Worm (Caenorhabditis elegans): Measurements from ENCODE around the gene T05C12.4.

Gene T05C12.4

ce11 chrII:8181437-8181836, 1.3 kb upstream of the T05C12.4 start, which contains the start of gene dylt-3:
TSS of gene dylt-3 (plus strand) at chrII:8181737.
- TF ChIP-seq hmbx-1 (tag; optimal IDR thresholded peaks at IDR 0.05) = no peak
- no peak for TF ChIP-seq flt-1 (GFP tag; IDR thresholded peaks at IDR 0.05)
- no peak for TF ChIP-seq tra-4 (tag; optimal IDR thresholded peaks at IDR 0.05)
- no peak for TF ChIP-seq tbx-37 (GFP tag; conservative IDR thresholded peaks at IDR 0.05)
- TF ChIP-seq hnd-1 (tag; optimal IDR thresholded peaks at IDR 0.05) = no peak
- TF ChIP-seq ets-7 (tag; optimal IDR thresholded peaks at IDR 0.05) = no peak
- no peak for TF ChIP-seq tbx-11 (GFP tag; IDR thresholded peaks at IDR 0.05)
- TF ChIP-seq aly-1 (tag; optimal IDR thresholded peaks at IDR 0.05) = no peak
- TF ChIP-seq ceh-36 (tag; optimal IDR thresholded peaks at IDR 0.05) = no peak
- TF ChIP-seq ama-1 (optimal IDR thresholded peaks at IDR 0.05) = no peak
- TF ChIP-seq scrt-1 (GFP tag; IDR thresholded peaks at IDR 0.05) = no peak
- TF ChIP-seq pes-1 (GFP tag; IDR thresholded peaks at IDR 0.05) = no peak
- TF ChIP-seq sea-1 (GFP tag; conservative IDR thresholded peaks at IDR 0.05) = no peak
- TF ChIP-seq F13C5.2 (tag; optimal IDR thresholded peaks at IDR 0.05) = no peak
- TF ChIP-seq hmg-4 (GFP tag; optimal IDR thresholded peaks at IDR 0.05) = no peak
- no peak for TF ChIP-seq ceh-13 (GFP tag; optimal IDR thresholded peaks at IDR 0.05)
- TF ChIP-seq B0310.2 (tag; optimal IDR thresholded peaks at IDR 0.05) = no peak

ce11 chrII:8178614-8179013, 1.6 kb downstream of the T05C12.4 start:
- TF ChIP-seq hnd-1 (tag; optimal IDR thresholded peaks at IDR 0.05) (no peak), ceh-13 (GFP tag; optimal IDR thresholded peaks at IDR 0.05) (no peak)

- no peak for TF ChIP-seq tbx-37 (GFP tag; conservative IDR thresholded peaks at IDR 0.05)
- TF ChIP-seq pes-1 (GFP tag; IDR thresholded peaks at IDR 0.05) = no peak
- no peak for TF ChIP-seq ceh-13 (GFP tag; optimal IDR thresholded peaks at IDR 0.05)
- no peak for TF ChIP-seq hmg-4 (GFP tag; optimal IDR thresholded peaks at IDR 0.05)
- no peak for TF ChIP-seq ets-7 (tag; optimal IDR thresholded peaks at IDR 0.05)
- no peak for TF ChIP-seq F13C5.2 (tag; optimal IDR thresholded peaks at IDR 0.05)
- no peak for TF ChIP-seq ceh-36 (tag; optimal IDR thresholded peaks at IDR 0.05)
Measured at ce11 chrII:8177095-8177494, 3.1 kb downstream of the T05C12.4 start, which contains the start of gene acr-14. TSS of gene acr-14 (minus strand) at chrII:8177195.

ce11 chrII:8174148-8174547, 6.0 kb downstream of the T05C12.4 start:
- no peak for TF ChIP-seq scrt-1 (GFP tag; IDR thresholded peaks at IDR 0.05)
- no peak for TF ChIP-seq tra-4 (tag; optimal IDR thresholded peaks at IDR 0.05)
- no peak for TF ChIP-seq hnd-1 (tag; optimal IDR thresholded peaks at IDR 0.05)
- TF ChIP-seq ceh-36 (tag; optimal IDR thresholded peaks at IDR 0.05) = no peak
- no peak for TF ChIP-seq sea-1 (GFP tag; conservative IDR thresholded peaks at IDR 0.05)
- TF ChIP-seq pes-1 (GFP tag; IDR thresholded peaks at IDR 0.05) = no peak
- no peak for TF ChIP-seq F13C5.2 (tag; optimal IDR thresholded peaks at IDR 0.05)
- TF ChIP-seq tbx-37 (GFP tag; conservative IDR thresholded peaks at IDR 0.05) = no peak
- TF ChIP-seq ceh-13 (GFP tag; optimal IDR thresholded peaks at IDR 0.05) = no peak
- no peak for TF ChIP-seq tbx-11 (GFP tag; IDR thresholded peaks at IDR 0.05)
- no peak for TF ChIP-seq B0310.2 (tag; optimal IDR thresholded peaks at IDR 0.05)
- no peak for TF ChIP-seq hmg-4 (GFP tag; optimal IDR thresholded peaks at IDR 0.05)

ce11 chrII:8173449-8173848, 6.7 kb downstream of the T05C12.4 start, which contains the start of the genes decr-1.3 and T05C12.1:
TSS of gene decr-1.3 (minus strand) at chrII:8173549.
TSS of gene T05C12.1 (plus strand) at chrII:8173680.
- TF ChIP-seq ceh-36 (tag; optimal IDR thresholded peaks at IDR 0.05) = no peak
- TF ChIP-seq tbx-37 (GFP tag; conservative IDR thresholded peaks at IDR 0.05) = no peak
- no peak for TF ChIP-seq pes-1 (GFP tag; IDR thresholded peaks at IDR 0.05)
- TF ChIP-seq tra-4 (tag; optimal IDR thresholded peaks at IDR 0.05) = no peak
- no peak for TF ChIP-seq F13C5.2 (tag; optimal IDR thresholded peaks at IDR 0.05)
- TF ChIP-seq sea-1 (GFP tag; conservative IDR thresholded peaks at IDR 0.05) = no peak
- no peak for TF ChIP-seq ama-1 (optimal IDR thresholded peaks at IDR 0.05)
- no peak for TF ChIP-seq B0310.2 (tag; optimal IDR thresholded peaks at IDR 0.05)
- no peak for TF ChIP-seq hmbx-1 (tag; optimal IDR thresholded peaks at IDR 0.05)
- TF ChIP-seq hnd-1 (tag; optimal IDR thresholded peaks at IDR 0.05) = no peak
- no peak for TF ChIP-seq tbx-11 (GFP tag; IDR thresholded peaks at IDR 0.05)

ce11 chrII:8170374-8170773, 9.8 kb downstream of the T05C12.4 start, which contains the start of gene T05C12.11:
TSS of gene T05C12.11 (minus strand) at chrII:8170474.
- TF ChIP-seq F13C5.2 (tag; optimal IDR thresholded peaks at IDR 0.05) = no peak
- no peak for TF ChIP-seq aly-1 (tag; optimal IDR thresholded peaks at IDR 0.05)
- no peak for TF ChIP-seq tbx-37 (GFP tag; conservative IDR thresholded peaks at IDR 0.05)
- no peak for TF ChIP-seq tbx-11 (GFP tag; IDR thresholded peaks at IDR 0.05)
- TF ChIP-seq tra-4 (tag; optimal IDR thresholded peaks at IDR 0.05) = no peak
- TF ChIP-seq scrt-1 (GFP tag; IDR thresholded peaks at IDR 0.05) = no peak
- no peak for TF ChIP-seq hmbx-1 (tag; optimal IDR thresholded peaks at IDR 0.05)

- TF ChIP-seq pes-1 (GFP tag; IDR thresholded peaks at IDR 0.05) = no peak
- TF ChIP-seq sea-1 (GFP tag; conservative IDR thresholded peaks at IDR 0.05) = no peak
- TF ChIP-seq F13C5.2 (tag; optimal IDR thresholded peaks at IDR 0.05) = no peak
- no peak for TF ChIP-seq ets-7 (tag; optimal IDR thresholded peaks at IDR 0.05)
- TF ChIP-seq ceh-36 (tag; optimal IDR thresholded peaks at IDR 0.05) = no peak
- TF ChIP-seq ceh-13 (GFP tag; optimal IDR thresholded peaks at IDR 0.05) = no peak
- no peak for TF ChIP-seq scrt-1 (GFP tag; IDR thresholded peaks at IDR 0.05)
- TF ChIP-seq hnd-1 (tag; optimal IDR thresholded peaks at IDR 0.05) = no peak
- TF ChIP-seq tra-4 (tag; optimal IDR thresholded peaks at IDR 0.05) = no peak
- TF ChIP-seq ama-1 (optimal IDR thresholded peaks at IDR 0.05) = no peak
- TF ChIP-seq hmbx-1 (tag; optimal IDR thresholded peaks at IDR 0.05) = no peak
Measured at ce11 chrII:8169283-8169682, 10.9 kb downstream of the T05C12.4 start, which contains the start of gene T05C12.15. TSS of gene T05C12.15 (plus strand) at chrII:8169583.

ce11 chrII:8162120-8162648, 18.0 kb downstream of the T05C12.4 start, which contains the start of the genes emb-27 and rrf-3:
TSS of gene emb-27 (minus strand) at chrII:8162170.
TSS of gene rrf-3 (plus strand) at chrII:8162465.
- no peak for TF ChIP-seq tbx-37 (GFP tag; conservative IDR thresholded peaks at IDR 0.05)
- no peak for TF ChIP-seq hmg-4 (GFP tag; optimal IDR thresholded peaks at IDR 0.05)
- TF ChIP-seq tra-4 (tag; optimal IDR thresholded peaks at IDR 0.05) = no peak
- no peak for TF ChIP-seq ama-1 (optimal IDR thresholded peaks at IDR 0.05)
- no peak for TF ChIP-seq sea-1 (GFP tag; conservative IDR thresholded peaks at IDR 0.05)
- no peak for TF ChIP-seq hnd-1 (tag; optimal IDR thresholded peaks at IDR 0.05)
- no peak for TF ChIP-seq B0310.2 (tag; optimal IDR thresholded peaks at IDR 0.05)

Measured in whole organism, early embryonic.